Worm (Caenorhabditis elegans) whole organism, L4/young adult: Measurements from ENCODE around the gene srh-60.

Experiments used
- W03F9.2 ChIP-seq: fragments of 150-350 bp; optimal IDR thresholded peaks from 2 replicates; lab custom pipeline; 2014; ENCODE audit warnings: missing biosample characterization, missing genetic modification characterization
- him-1 ChIP-seq: sonication (generic microtip); optimal IDR thresholded peaks from 2 replicates; lab custom pipeline; 2016; ENCODE audit warnings: missing genotype, missing genetic modification reagents, missing genetic modification characterization, missing compliant biosample characterization

DNA sequence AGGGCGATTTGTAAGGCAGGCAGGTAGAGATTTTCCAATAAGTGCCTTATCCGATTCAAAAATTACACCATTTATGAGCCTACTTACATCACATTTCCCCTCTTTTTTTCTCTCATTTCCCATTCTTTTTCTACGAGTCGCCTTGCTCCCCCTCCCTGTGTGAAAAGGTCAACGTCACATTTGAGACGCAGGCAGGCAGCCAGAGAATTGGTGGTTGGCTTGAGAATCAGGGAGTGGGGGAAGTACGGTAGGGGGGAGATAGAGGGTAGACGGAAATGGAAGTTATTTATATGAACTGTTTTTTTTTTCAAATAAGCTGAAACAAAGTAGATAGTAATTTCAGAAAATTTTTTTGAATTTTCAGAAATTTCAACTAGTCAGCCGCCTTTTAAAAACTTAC is 33.1 kb downstream of the srh-60 start:
- no peak for TF ChIP-seq him-1
- TF ChIP-seq W03F9.2: no peak
